Worm (Caenorhabditis elegans) whole organism, L2 larva: ENCODE measurements around the gene lin-40.

Experiments
- F13H6.1 ChIP-seq: sonication (generic microtip); optimal IDR thresholded peaks from 2 replicates; lab custom pipeline; 2016; ENCODE audit warnings: missing genetic modification characterization, missing compliant biosample characterization
- Y55F3AM.14 ChIP-seq: fragments of 200-800 bp; sonication (Bioruptor generic); optimal IDR thresholded peaks from 2 replicates; lab custom pipeline; 2018; ENCODE audit warnings: mild to moderate bottlenecking, missing genetic modification characterization, missing compliant biosample characterization
- ama-1 ChIP-seq: fragments of 150-350 bp; optimal IDR thresholded peaks from 2 replicates; lab custom pipeline; 2018; ENCODE audit warnings: inconsistent platforms
- elt-1 ChIP-seq: fragments of 150-350 bp; optimal IDR thresholded peaks from 2 replicates; lab custom pipeline; 2014; ENCODE audit warnings: missing biosample characterization, missing genetic modification characterization
- fos-1 ChIP-seq: fragments of 150-350 bp; optimal IDR thresholded peaks from 2 replicates; lab custom pipeline; 2014; ENCODE audit warnings: missing biosample characterization, missing genetic modification characterization
- lin-13 ChIP-seq: fragments of 150-350 bp; optimal IDR thresholded peaks from 2 replicates; lab custom pipeline; 2014; ENCODE audit warnings: missing biosample characterization, missing genetic modification reagents, missing genetic modification characterization
- nhr-11 ChIP-seq: fragments of 150-350 bp; optimal IDR thresholded peaks from 2 replicates; lab custom pipeline; 2014; ENCODE audit warnings: missing biosample characterization, missing genetic modification characterization
- nhr-6 ChIP-seq: fragments of 150-350 bp; optimal IDR thresholded peaks from 2 replicates; lab custom pipeline; 2014; ENCODE audit warnings: missing biosample characterization, missing genetic modification characterization
- nhr-77 ChIP-seq: fragments of 150-350 bp; optimal IDR thresholded peaks from 2 replicates; lab custom pipeline; 2014; ENCODE audit warnings: missing biosample characterization, missing genetic modification characterization
- snpc-4 ChIP-seq: fragments of 150-350 bp; optimal IDR thresholded peaks from 2 replicates; lab custom pipeline; 2014; ENCODE audit warnings: missing biosample characterization, missing genetic modification characterization
- ztf-11 ChIP-seq: sonication (generic microtip); optimal IDR thresholded peaks from 2 replicates; lab custom pipeline; 2017; ENCODE audit warnings: missing biosample characterization, missing genetic modification characterization
- ztf-4 ChIP-seq: fragments of 150-350 bp; optimal IDR thresholded peaks from 2 replicates; lab custom pipeline; 2014; ENCODE audit warnings: missing biosample characterization, missing genetic modification characterization

- no peak for TF ChIP-seq nhr-6 (tag; lab: Kevin White, UChicago)
- TF ChIP-seq ztf-4 (tag; lab: Kevin White, UChicago), result peak; percentile 6
- TF ChIP-seq ztf-11 (tag; lab: Kevin White, UChicago), result no peak
- peak; percentile 41 for TF ChIP-seq snpc-4 (tag; lab: Kevin White, UChicago)
- no peak for TF ChIP-seq Y55F3AM.14
- TF ChIP-seq F13H6.1 (tag; lab: Kevin White, UChicago), result peak; percentile 49
- no peak for TF ChIP-seq lin-13
- TF ChIP-seq ama-1 (lab: Kevin White, UChicago), result no peak
- TF ChIP-seq elt-1 (tag; lab: Kevin White, UChicago), result no peak
- TF ChIP-seq fos-1 (tag; lab: Kevin White, UChicago), result peak; percentile 54
- no peak for TF ChIP-seq nhr-77 (tag; lab: Kevin White, UChicago)
- TF ChIP-seq nhr-11 (tag; lab: Kevin White, UChicago), result no peak
Observed at ce11 chrV:3759419-3759915, 54.7 kb downstream of the lin-40 start, which contains the start of gene chk-1.
